Fruit fly (Drosophila melanogaster): ENCODE measurements around the gene Acbp4.
A peak's percentile ranks its signal among the peaks of the same experiment; 100 is the strongest.

Acbp4 gene

DNA sequence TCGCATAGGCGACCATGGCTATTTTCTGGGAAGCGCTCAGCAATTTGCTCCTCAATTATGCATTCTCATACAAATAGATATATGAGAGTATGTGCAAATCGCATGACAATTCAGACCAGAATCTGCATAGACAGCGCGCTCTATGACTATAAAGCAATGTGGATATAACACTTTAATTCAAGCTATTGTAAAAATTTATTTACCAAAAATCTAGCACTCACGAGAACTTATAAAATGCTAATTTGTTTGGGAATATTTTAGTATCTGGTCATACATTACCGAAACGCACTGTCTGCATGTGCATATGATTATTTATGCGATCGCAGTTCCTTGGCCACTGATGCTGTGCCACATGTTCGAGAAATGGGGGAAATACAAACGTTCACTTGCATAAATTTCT is 22.8 kb upstream of the Acbp4 start (continued):
- TF ChIP-seq CG11902 (GFP tag; optimal IDR thresholded peaks at IDR 0.05) (peak; percentile 30), CG8119 (GFP tag; IDR thresholded peaks at IDR 0.05) (peak; percentile 89), Met (GFP tag; optimal IDR thresholded peaks at IDR 0.05) (peak; percentile 50), eg (GFP tag; IDR thresholded peaks at IDR 0.05) (peak; percentile 94), Eip93F (GFP tag; optimal IDR thresholded peaks at IDR 0.05) (no peak), CG3919 (GFP tag; optimal IDR thresholded peaks at IDR 0.05) (peak; percentile 80), esn (GFP tag; optimal IDR thresholded peaks at IDR 0.05) (peak; percentile 51), CG3032 (tag; optimal IDR thresholded peaks at IDR 0.05) (peak; percentile 77), CG6854 (GFP tag; optimal IDR thresholded peaks at IDR 0.05) (no peak), Blimp-1 (GFP tag; optimal IDR thresholded peaks at IDR 0.05) (no peak), Gug (GFP tag; IDR thresholded peaks at IDR 0.05) (peak; percentile 73), CG9139 (GFP tag; optimal IDR thresholded peaks at IDR 0.05) (peak; percentile 75), Lpt (GFP tag; optimal IDR thresholded peaks at IDR 0.05) (peak; percentile 77), CG4318 (GFP tag; optimal IDR thresholded peaks at IDR 0.05) (peak; percentile 55), CG6276 (GFP tag; optimal IDR thresholded peaks at IDR 0.05) (peak; percentile 77), vri (GFP tag; optimal IDR thresholded peaks at IDR 0.05) (no peak), spab (GFP tag; optimal IDR thresholded peaks at IDR 0.05) (peak; percentile 78), pdm3 (GFP tag; optimal IDR thresholded peaks at IDR 0.05) (peak; percentile 78), Hr4 (GFP tag; optimal IDR thresholded peaks at IDR 0.05) (peak; percentile 87), net (GFP tag; optimal IDR thresholded peaks at IDR 0.05) (peak; percentile 74), ss (GFP tag; optimal IDR thresholded peaks at IDR 0.05) (peak; percentile 74 to 79)

DNA sequence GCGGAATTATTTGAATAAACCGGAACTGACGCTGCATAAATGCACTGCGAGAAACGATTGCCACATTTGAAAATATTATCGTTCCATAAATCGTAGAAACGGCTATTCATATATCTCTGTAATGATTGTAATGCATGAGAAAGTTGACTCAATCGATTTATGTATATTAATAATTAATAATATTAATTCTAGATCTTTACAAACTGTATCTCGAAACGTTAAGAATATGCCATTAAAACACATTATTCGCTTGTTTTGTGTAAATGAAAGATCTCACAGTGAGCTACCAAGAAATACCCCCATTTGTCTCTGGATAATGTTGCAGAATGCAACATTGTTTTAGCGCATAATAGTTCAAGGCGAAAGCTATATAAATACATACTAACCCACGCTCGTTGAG is 21.8 kb upstream of the Acbp4 start:
- TF ChIP-seq esn (GFP tag; optimal IDR thresholded peaks at IDR 0.05) (peak; percentile 59), CG15336 (GFP tag; IDR thresholded peaks at IDR 0.05) (peak; percentile 85), fd85E (GFP tag; optimal IDR thresholded peaks at IDR 0.05) (no peak), fd59A (GFP tag; optimal IDR thresholded peaks at IDR 0.05) (peak; percentile 74), Ets96B (tag; optimal IDR thresholded peaks at IDR 0.05) (peak; percentile 86), CG8319 (GFP tag; optimal IDR thresholded peaks at IDR 0.05) (peak; percentile 48), CG10669 (GFP tag; optimal IDR thresholded peaks at IDR 0.05) (peak; percentile 87), Ets21C (GFP tag; optimal IDR thresholded peaks at IDR 0.05) (no peak), Met (GFP tag; optimal IDR thresholded peaks at IDR 0.05) (peak; percentile 51), CG8632 (GFP tag; optimal IDR thresholded peaks at IDR 0.05) (peak; percentile 82), OdsH (GFP tag; optimal IDR thresholded peaks at IDR 0.05) (peak; percentile 82), CG3032 (tag; optimal IDR thresholded peaks at IDR 0.05) (peak; percentile 84), dac (GFP tag; optimal IDR thresholded peaks at IDR 0.05) (peak; percentile 62), CG4318 (GFP tag; optimal IDR thresholded peaks at IDR 0.05) (peak; percentile 86), Sox102F (GFP tag; optimal IDR thresholded peaks at IDR 0.05) (peak; percentile 41), CG1621 (tag; optimal IDR thresholded peaks at IDR 0.05) (peak; percentile 78), CG34406 (GFP tag; optimal IDR thresholded peaks at IDR 0.05) (peak; percentile 78), Sox14 (GFP tag; optimal IDR thresholded peaks at IDR 0.05) (peak; percentile 28), fkh (GFP tag; optimal IDR thresholded peaks at IDR 0.05) (no peak), CG6854 (GFP tag; optimal IDR thresholded peaks at IDR 0.05) (no peak), vri (GFP tag; optimal IDR thresholded peaks at IDR 0.05) (no peak), Sox15 (GFP tag; optimal IDR thresholded peaks at IDR 0.05) (peak; percentile 28), CG10631 (GFP tag; optimal IDR thresholded peaks at IDR 0.05) (peak; percentile 84), eg (GFP tag; IDR thresholded peaks at IDR 0.05) (peak; percentile 71), CG32006 (GFP tag; optimal IDR thresholded peaks at IDR 0.05) (peak; percentile 93), CG11902 (GFP tag; optimal IDR thresholded peaks at IDR 0.05) (peak; percentile 25), CG11294 (GFP tag; IDR thresholded peaks at IDR 0.05) (no peak; the same call in 1 of the 2 replicates), CG6276 (GFP tag; optimal IDR thresholded peaks at IDR 0.05) (peak; percentile 76), topi (GFP tag; optimal IDR thresholded peaks at IDR 0.05) (peak; percentile 49), CG6792 (GFP tag; optimal IDR thresholded peaks at IDR 0.05) (peak; percentile 73), CG3919 (GFP tag; optimal IDR thresholded peaks at IDR 0.05) (peak; percentile 81), lz (GFP tag; optimal IDR thresholded peaks at IDR 0.05) (peak; percentile 35), ss (GFP tag; optimal IDR thresholded peaks at IDR 0.05) (peak; percentile 47 to 68), Gug (GFP tag; IDR thresholded peaks at IDR 0.05) (peak; percentile 22; the same call in 1 of the 2 replicates), Smox (GFP tag; optimal IDR thresholded peaks at IDR 0.05) (peak; percentile 24), cyc (GFP tag; optimal IDR thresholded peaks at IDR 0.05) (peak; percentile 24), Hr39 (GFP tag; optimal IDR thresholded peaks at IDR 0.05) (peak; percentile 43), CG9139 (GFP tag; optimal IDR thresholded peaks at IDR 0.05) (peak; percentile 67), Eip78C (GFP tag) (peak; percentile 94), CG31627 (GFP tag; optimal IDR thresholded peaks at IDR 0.05) (peak; percentile 9)
